Worm (Caenorhabditis elegans): Measurements from ENCODE around the gene anmt-3.

ce11 chrV:9983529-9983928 is 25.4 kb upstream of the anmt-3 start:
- TF ChIP-seq unc-62 (GFP tag; optimal IDR thresholded peaks at IDR 0.05) (no peak), sem-4 (tag; optimal IDR thresholded peaks at IDR 0.05) (no peak), nhr-23 (tag; optimal IDR thresholded peaks at IDR 0.05) (no peak), nhr-237 (tag; optimal IDR thresholded peaks at IDR 0.05) (no peak), nhr-10 (tag; optimal IDR thresholded peaks at IDR 0.05) (no peak), ama-1 (optimal IDR thresholded peaks at IDR 0.05) (no peak), nhr-11 (tag; optimal IDR thresholded peaks at IDR 0.05) (no peak), fos-1 (tag; optimal IDR thresholded peaks at IDR 0.05) (no peak), egl-27 (tag; optimal IDR thresholded peaks at IDR 0.05) (no peak), aly-2 (tag; optimal IDR thresholded peaks at IDR 0.05) (no peak)

Data from whole organism, L2 larva.